Worm (Caenorhabditis elegans): ENCODE results near the gene srx-29.

Gene srx-29

ce11 chrV:15693682-15694081 lies 4.3 kb downstream of the srx-29 start, which contains the start of gene nhr-198:
Gene nhr-198, plus strand, starts transcription at chrV:15693994.
- TF ChIP-seq T23F11.4 (GFP tag; optimal IDR thresholded peaks at IDR 0.05) (no peak), lin-11 (tag; optimal IDR thresholded peaks at IDR 0.05) (no peak), ceh-14 (tag; optimal IDR thresholded peaks at IDR 0.05) (no peak), pqm-1 (tag; optimal IDR thresholded peaks at IDR 0.05) (no peak)

ce11 chrV:15689952-15690351 lies 8.0 kb downstream of the srx-29 start, which contains the start of gene nhr-268:
Gene nhr-268, plus strand, starts transcription at chrV:15690252.
- no peak for TF ChIP-seq C08G9.2 (tag; optimal IDR thresholded peaks at IDR 0.05)
- TF ChIP-seq ceh-30 (tag; optimal IDR thresholded peaks at IDR 0.05), result no peak
- TF ChIP-seq ceh-31 (tag; optimal IDR thresholded peaks at IDR 0.05), result no peak
- TF ChIP-seq unc-3 (GFP tag; conservative IDR thresholded peaks at IDR 0.05), result no peak
- TF ChIP-seq unc-3 (tag; optimal IDR thresholded peaks at IDR 0.05), result no peak
- TF ChIP-seq pqm-1 (tag; optimal IDR thresholded peaks at IDR 0.05), result no peak

- TF ChIP-seq ceh-2 (tag; optimal IDR thresholded peaks at IDR 0.05), result no peak
- no peak for TF ChIP-seq pax-1 (tag; optimal IDR thresholded peaks at IDR 0.05)
- no peak for TF ChIP-seq unc-86 (tag; optimal IDR thresholded peaks at IDR 0.05)
- no peak for TF ChIP-seq sdc-2 (tag; optimal IDR thresholded peaks at IDR 0.05)
- TF ChIP-seq ceh-45 (GFP tag; IDR thresholded peaks at IDR 0.05), result no peak
- no peak for TF ChIP-seq zip-5 (tag; optimal IDR thresholded peaks at IDR 0.05)
- TF ChIP-seq pat-9 (tag; optimal IDR thresholded peaks at IDR 0.05), result no peak
- TF ChIP-seq sox-4 (tag; optimal IDR thresholded peaks at IDR 0.05), result no peak
- TF ChIP-seq ceh-24 (tag; optimal IDR thresholded peaks at IDR 0.05), result no peak
These were observed 10.3 kb downstream of the srx-29 start, which contains the start of gene nhr-197 for ce11 chrV:15687660-15688059. Gene nhr-197, plus strand, starts transcription at chrV:15687960.

- TF ChIP-seq eyg-1 (tag; optimal IDR thresholded peaks at IDR 0.05) (no peak), ama-1 (optimal IDR thresholded peaks at IDR 0.05) (no peak), odd-2 (tag; optimal IDR thresholded peaks at IDR 0.05) (no peak), F13H6.1 (tag; optimal IDR thresholded peaks at IDR 0.05) (no peak), ceh-31 (tag; optimal IDR thresholded peaks at IDR 0.05) (no peak), ceh-48 (tag; optimal IDR thresholded peaks at IDR 0.05) (no peak), hlh-6 (tag; optimal IDR thresholded peaks at IDR 0.05) (no peak), pqm-1 (tag; optimal IDR thresholded peaks at IDR 0.05) (no peak), ceh-6 (GFP tag; optimal IDR thresholded peaks at IDR 0.05) (no peak), ceh-34 (tag; optimal IDR thresholded peaks at IDR 0.05) (no peak), T23F11.4 (GFP tag; optimal IDR thresholded peaks at IDR 0.05) (no peak), ceh-24 (tag; optimal IDR thresholded peaks at IDR 0.05) (no peak), fax-1 (tag; optimal IDR thresholded peaks at IDR 0.05) (no peak), sox-2 (GFP tag; IDR thresholded peaks at IDR 0.05) (no peak), pha-2 (tag; optimal IDR thresholded peaks at IDR 0.05) (no peak), C38D4.7 (GFP tag; optimal IDR thresholded peaks at IDR 0.05) (no peak), ceh-22 (tag; optimal IDR thresholded peaks at IDR 0.05) (no peak)
These were observed 12.4 kb downstream of the srx-29 start, which contains the start of gene nhr-196 for ce11 chrV:15685599-15685998. Gene nhr-196, plus strand, starts transcription at chrV:15685716.

ce11 chrV:15677222-15677621 lies 20.8 kb downstream of the srx-29 start, which contains the start of gene nhr-52:
Gene nhr-52, plus strand, starts transcription at chrV:15677522.
- no peak for TF ChIP-seq ceh-31 (tag; optimal IDR thresholded peaks at IDR 0.05)
- TF ChIP-seq pag-3 (tag; optimal IDR thresholded peaks at IDR 0.05; ENCODE audit: borderline replicate concordance), result no peak
- no peak for TF ChIP-seq ceh-45 (GFP tag; IDR thresholded peaks at IDR 0.05)
- no peak for TF ChIP-seq odd-2 (tag; optimal IDR thresholded peaks at IDR 0.05)
- no peak for TF ChIP-seq tbx-2 (tag; optimal IDR thresholded peaks at IDR 0.05)
- no peak for TF ChIP-seq ceh-6 (GFP tag; optimal IDR thresholded peaks at IDR 0.05)
- TF ChIP-seq F13H6.1 (tag; optimal IDR thresholded peaks at IDR 0.05), result no peak
- no peak for TF ChIP-seq pqm-1 (tag; optimal IDR thresholded peaks at IDR 0.05)
- no peak for TF ChIP-seq nhr-232 (tag; optimal IDR thresholded peaks at IDR 0.05)
